Worm (Caenorhabditis elegans) whole organism, young adult: ENCODE data around the gene sri-21.

Experiments used
- B0019.2 ChIP-seq: fragments of 200-800 bp; sonication (Bioruptor generic); conservative IDR thresholded peaks from 2 replicates; pipeline ENCODE4 v1.3.6; 2022; ENCODE audit warnings: missing genetic modification reagents, missing genetic modification characterization, missing compliant biosample characterization
- B0336.3 ChIP-seq: fragments of 200-800 bp; sonication (Bioruptor generic); IDR thresholded peaks from 2 replicates; pipeline ENCODE4 v1.3.6; 2022; ENCODE audit warnings: missing genetic modification characterization, missing compliant biosample characterization
- C06A6.2 ChIP-seq: fragments of 200-800 bp; sonication (Bioruptor generic); conservative IDR thresholded peaks from 2 replicates; pipeline ENCODE4 v1.3.6; 2022; ENCODE audit warnings: missing genetic modification characterization, missing compliant biosample characterization
- C17E4.6 ChIP-seq: fragments of 200-800 bp; sonication (Bioruptor generic); IDR thresholded peaks from 2 replicates; pipeline ENCODE4 v1.3.6; 2022; ENCODE audit warnings: missing genetic modification reagents, missing genetic modification characterization, missing compliant biosample characterization
- F22D6.2 ChIP-seq: sonication (generic microtip); optimal IDR thresholded peaks from 2 replicates; lab custom pipeline; 2016; ENCODE audit warnings: mild to moderate bottlenecking, missing genetic modification characterization, missing compliant biosample characterization
- F23B12.7 ChIP-seq: sonication (generic microtip); optimal IDR thresholded peaks from 2 replicates; lab custom pipeline; 2017; ENCODE audit warnings: missing genetic modification characterization, mild to moderate bottlenecking, missing compliant biosample characterization, antibody characterized with exemption, moderate library complexity; ENCODE audit not compliant: insufficient read depth
- F49E8.2 ChIP-seq: sonication (generic microtip); optimal IDR thresholded peaks from 3 replicates; lab custom pipeline; 2017; ENCODE audit warnings: missing genetic modification characterization, mild to moderate bottlenecking, missing compliant biosample characterization, antibody characterized with exemption, moderate library complexity; ENCODE audit not compliant: insufficient read depth
- F55B11.4 ChIP-seq: sonication (generic microtip); optimal IDR thresholded peaks from 2 replicates; lab custom pipeline; 2016; ENCODE audit warnings: missing compliant biosample characterization, missing genetic modification characterization, borderline replicate concordance; ENCODE audit not compliant: insufficient read depth
- F57A8.1 ChIP-seq: fragments of 200-800 bp; sonication (Bioruptor generic); optimal IDR thresholded peaks from 2 replicates; lab custom pipeline; 2018; ENCODE audit warnings: mild to moderate bottlenecking, missing genetic modification characterization, moderate library complexity, missing compliant biosample characterization
- T07F8.4 ChIP-seq: sonication (generic microtip); optimal IDR thresholded peaks from 2 replicates; lab custom pipeline; 2016; ENCODE audit warnings: mild to moderate bottlenecking, missing genetic modification characterization, moderate library complexity, missing compliant biosample characterization
- T26A5.8 ChIP-seq: sonication (generic microtip); optimal IDR thresholded peaks from 2 replicates; lab custom pipeline; 2016; ENCODE audit warnings: missing genetic modification characterization, missing compliant biosample characterization
- Y53F4B.3 ChIP-seq: fragments of 200-800 bp; sonication (Bioruptor generic); IDR thresholded peaks from 2 replicates; pipeline ENCODE4 v1.3.6; 2022; ENCODE audit warnings: missing genetic modification reagents, missing genetic modification characterization, missing compliant biosample characterization
- Y56A3A.18 ChIP-seq: fragments of 200-800 bp; sonication (Bioruptor generic); IDR thresholded peaks from 2 replicates; pipeline ENCODE4 v1.3.6; 2022; ENCODE audit warnings: missing genetic modification reagents, missing genetic modification characterization, missing compliant biosample characterization
- Y67H2A.10 ChIP-seq: fragments of 200-800 bp; sonication (Bioruptor generic); conservative IDR thresholded peaks from 2 replicates; pipeline ENCODE4 v1.3.6; 2022; ENCODE audit warnings: missing genetic modification reagents, missing genetic modification characterization, missing compliant biosample characterization
- Y95B8A.8 ChIP-seq: fragments of 200-800 bp; sonication (Bioruptor generic); IDR thresholded peaks from 2 replicates; pipeline ENCODE4 v1.3.6; 2022; ENCODE audit warnings: missing genetic modification reagents, missing genetic modification characterization, missing compliant biosample characterization
- ZK185.1 ChIP-seq: sonication (generic microtip); optimal IDR thresholded peaks from 2 replicates; lab custom pipeline; 2016; ENCODE audit warnings: mild to moderate bottlenecking, missing genetic modification characterization, missing compliant biosample characterization; ENCODE audit not compliant: poor library complexity, severe bottlenecking
- akir-1 ChIP-seq: fragments of 200-800 bp; sonication (Bioruptor generic); optimal IDR thresholded peaks from 2 replicates; lab custom pipeline; 2018; ENCODE audit warnings: mild to moderate bottlenecking, missing genetic modification characterization, moderate library complexity, missing compliant biosample characterization
- aptf-3 ChIP-seq: fragments of 200-800 bp; sonication (Bioruptor generic); IDR thresholded peaks from 2 replicates; pipeline ENCODE4 v1.3.6; 2022; ENCODE audit warnings: missing genetic modification characterization, missing compliant biosample characterization
- attf-3 ChIP-seq: fragments of 200-800 bp; sonication (Bioruptor generic); conservative IDR thresholded peaks from 2 replicates; pipeline ENCODE4 v1.3.6; 2022; ENCODE audit warnings: missing genetic modification reagents, missing genetic modification characterization, missing compliant biosample characterization
- cebp-1 ChIP-seq, 2 experiments: fragments of 200-800 bp in 1 of 2; sonication (Bioruptor generic) in 1 of 2; sonication (generic microtip) in 1 of 2; IDR thresholded peaks in 1 of 2; optimal IDR thresholded peaks in 1 of 2; 2 replicates each; pipeline versions ENCODE4 v1.3.6 to Lab custom; 2017 to 2022; ENCODE audit warnings: missing compliant biosample characterization in 2 of 2, missing genetic modification characterization in 2 of 2, mild to moderate bottlenecking in 1 of 2, missing genetic modification reagents in 1 of 2, moderate library complexity in 1 of 2
- ceh-58 ChIP-seq: fragments of 200-800 bp; sonication (Bioruptor generic); IDR thresholded peaks from 2 replicates; pipeline ENCODE4 v1.3.6; 2022; ENCODE audit warnings: missing genetic modification characterization, missing compliant biosample characterization
- ceh-91 ChIP-seq: fragments of 200-800 bp; sonication (Bioruptor generic); IDR thresholded peaks from 2 replicates; pipeline ENCODE4 v1.3.6; 2022; ENCODE audit warnings: missing genetic modification reagents, missing genetic modification characterization, missing compliant biosample characterization
- die-1 ChIP-seq: sonication (generic microtip); optimal IDR thresholded peaks from 2 replicates; lab custom pipeline; 2016; ENCODE audit warnings: missing genotype, mild to moderate bottlenecking, missing genetic modification characterization, missing compliant biosample characterization
- egl-18 ChIP-seq: fragments of 200-800 bp; sonication (Bioruptor generic); IDR thresholded peaks from 2 replicates; pipeline ENCODE4 v1.3.6; 2022; ENCODE audit warnings: missing genetic modification reagents, missing genetic modification characterization, missing compliant biosample characterization
- gei-17 ChIP-seq: fragments of 200-800 bp; sonication (Bioruptor generic); optimal IDR thresholded peaks from 2 replicates; lab custom pipeline; 2018; ENCODE audit warnings: mild to moderate bottlenecking, missing genetic modification characterization, missing compliant biosample characterization
- hmg-1.2 ChIP-seq: fragments of 200-800 bp; sonication (Bioruptor generic); IDR thresholded peaks from 2 replicates; pipeline ENCODE4 v1.3.6; 2022; ENCODE audit warnings: missing genetic modification reagents, missing genetic modification characterization, missing compliant biosample characterization
- hmg-20 ChIP-seq: fragments of 200-800 bp; sonication (Bioruptor generic); IDR thresholded peaks from 2 replicates; pipeline ENCODE4 v1.3.6; 2022; ENCODE audit warnings: missing genetic modification reagents, missing genetic modification characterization, missing compliant biosample characterization
- hrde-1 ChIP-seq: sonication (generic microtip); optimal IDR thresholded peaks from 2 replicates; lab custom pipeline; 2016; ENCODE audit warnings: missing genetic modification characterization, mild to moderate bottlenecking, missing compliant biosample characterization, moderate library complexity, missing genotype, missing genetic modification reagents, borderline replicate concordance
- let-526 ChIP-seq: fragments of 200-800 bp; sonication (Bioruptor generic); IDR thresholded peaks from 2 replicates; pipeline ENCODE4 v1.3.6; 2022; ENCODE audit warnings: missing genetic modification reagents, missing genetic modification characterization, missing compliant biosample characterization
- lin-35 ChIP-seq, 3 experiments: fragments of 150-350 bp in 2 of 3; sonication (generic microtip) in 1 of 3; optimal IDR thresholded peaks; 2 replicates each; lab custom pipeline; 2014 to 2018; ENCODE audit warnings: missing biosample characterization in 3 of 3, missing genetic modification characterization in 3 of 3, missing genetic modification reagents in 3 of 3
- lsy-27 ChIP-seq: sonication (generic microtip); optimal IDR thresholded peaks from 2 replicates; lab custom pipeline; 2017; ENCODE audit warnings: missing genetic modification characterization, mild to moderate bottlenecking, missing compliant biosample characterization, antibody characterized with exemption, missing genotype, borderline replicate concordance; ENCODE audit not compliant: insufficient read depth
- madf-3 ChIP-seq: fragments of 200-800 bp; sonication (Bioruptor generic); IDR thresholded peaks from 2 replicates; pipeline ENCODE4 v1.3.6; 2022; ENCODE audit warnings: missing genetic modification reagents, missing genetic modification characterization, missing compliant biosample characterization
- mcd-1 ChIP-seq: fragments of 200-800 bp; sonication (Bioruptor generic); IDR thresholded peaks from 2 replicates; pipeline ENCODE4 v1.3.6; 2022; ENCODE audit warnings: missing genetic modification reagents, missing genetic modification characterization, missing compliant biosample characterization
- mel-28 ChIP-seq: sonication (generic microtip); optimal IDR thresholded peaks from 2 replicates; lab custom pipeline; 2016; ENCODE audit warnings: borderline replicate concordance, mild to moderate bottlenecking, missing genetic modification characterization, missing compliant biosample characterization
- nfya-2 ChIP-seq: fragments of 200-800 bp; sonication (Bioruptor generic); IDR thresholded peaks from 2 replicates; pipeline ENCODE4 v1.3.6; 2022; ENCODE audit warnings: missing genetic modification reagents, missing genetic modification characterization, missing compliant biosample characterization
- nfyb-1 ChIP-seq: fragments of 200-800 bp; sonication (Bioruptor generic); IDR thresholded peaks from 2 replicates; pipeline ENCODE4 v1.3.6; 2022; ENCODE audit warnings: missing genetic modification reagents, missing genetic modification characterization, missing compliant biosample characterization
- nhr-179 ChIP-seq: sonication (generic microtip); optimal IDR thresholded peaks from 2 replicates; lab custom pipeline; 2016; ENCODE audit warnings: mild to moderate bottlenecking, missing genetic modification characterization, missing compliant biosample characterization
- nhr-80 ChIP-seq: sonication (generic microtip); optimal IDR thresholded peaks from 2 replicates; lab custom pipeline; 2016; ENCODE audit warnings: missing genetic modification characterization, missing compliant biosample characterization
- pha-4 ChIP-seq: fragments of 150-350 bp; sonication (generic microtip); optimal IDR thresholded peaks from 2 replicates; lab custom pipeline; 2014; ENCODE audit warnings: missing biosample characterization, missing genetic modification reagents, missing genetic modification characterization
- rec-8 ChIP-seq, 2 experiments: sonication (generic microtip); optimal IDR thresholded peaks; 2 replicates each; lab custom pipeline; 2016; ENCODE audit warnings: mild to moderate bottlenecking in 2 of 2, missing genetic modification characterization in 2 of 2, missing genetic modification reagents in 2 of 2, missing genotype in 2 of 2, missing biosample characterization in 1 of 2, missing compliant biosample characterization in 1 of 2, moderate library complexity in 1 of 2
- sdz-38 ChIP-seq: sonication (generic microtip); optimal IDR thresholded peaks from 2 replicates; lab custom pipeline; 2016; ENCODE audit warnings: missing genotype, missing genetic modification characterization, missing compliant biosample characterization
- snpc-1.3 ChIP-seq: sonication (generic microtip); optimal IDR thresholded peaks from 2 replicates; lab custom pipeline; 2017; ENCODE audit warnings: missing genetic modification characterization, mild to moderate bottlenecking, missing compliant biosample characterization, antibody characterized with exemption, moderate library complexity, missing genotype, missing genetic modification reagents; ENCODE audit not compliant: insufficient read depth
- tbp1 ChIP-seq: fragments of 200-800 bp; sonication (Bioruptor generic); optimal IDR thresholded peaks from 2 replicates; lab custom pipeline; 2018; ENCODE audit warnings: mild to moderate bottlenecking, missing genetic modification characterization, missing compliant biosample characterization
- unc-130 ChIP-seq: sonication (generic microtip); optimal IDR thresholded peaks from 2 replicates; lab custom pipeline; 2016; ENCODE audit warnings: missing genetic modification reagents, missing genetic modification characterization, missing compliant biosample characterization
- ztf-18 ChIP-seq: sonication (generic microtip); optimal IDR thresholded peaks from 2 replicates; lab custom pipeline; 2016; ENCODE audit warnings: missing genotype, mild to moderate bottlenecking, missing genetic modification characterization, missing compliant biosample characterization

Gene sri-21

ce11 chrV:3530403-3530802 lies 19.2 kb upstream of the sri-21 start, which contains the start of gene srbc-66:
srbc-66 (plus strand) TSS chrV:3530703.
- TF ChIP-seq F57A8.1 (GFP tag; lab: Kevin White, UChicago) (no peak), ZK185.1 (tag; lab: Kevin White, UChicago) (no peak), snpc-1.3 (tag; lab: Kevin White, UChicago) (no peak), let-526 (GFP tag; lab: Robert Waterston, UW) (no peak), lsy-27 (tag; lab: Kevin White, UChicago) (no peak), rec-8 (tag; optimal IDR thresholded peaks at IDR 0.05; lab: Kevin White, UChicago) (no peak), T07F8.4 (tag; lab: Kevin White, UChicago) (no peak), die-1 (tag; lab: Kevin White, UChicago) (no peak), mcd-1 (GFP tag; lab: Robert Waterston, UW) (no peak), F55B11.4 (tag; lab: Kevin White, UChicago) (no peak), tbp1 (GFP tag; lab: Kevin White, UChicago) (no peak), akir-1 (no peak), F23B12.7 (tag; lab: Kevin White, UChicago) (no peak), pha-4 (no peak), ceh-91 (no peak)

ce11 chrV:3535260-3535659 lies 14.4 kb upstream of the sri-21 start, which contains the start of gene nhr-221:
nhr-221 (minus strand) TSS chrV:3535360.
- TF ChIP-seq ZK185.1 (tag; lab: Kevin White, UChicago) (no peak), F55B11.4 (tag; lab: Kevin White, UChicago) (no peak), madf-3 (GFP tag; lab: Robert Waterston, UW) (no peak), cebp-1 (GFP tag; IDR thresholded peaks at IDR 0.05; lab: Robert Waterston, UW) (no peak), cebp-1 (tag; optimal IDR thresholded peaks at IDR 0.05; lab: Kevin White, UChicago) (no peak), hrde-1 (tag; lab: Kevin White, UChicago) (no peak), C06A6.2 (no peak), C17E4.6 (GFP tag; lab: Robert Waterston, UW) (no peak), Y67H2A.10 (no peak), B0336.3 (GFP tag; lab: Robert Waterston, UW) (no peak), mel-28 (tag; lab: Kevin White, UChicago) (no peak), sdz-38 (no peak), T26A5.8 (tag; lab: Kevin White, UChicago) (no peak), Y53F4B.3 (GFP tag; lab: Robert Waterston, UW) (no peak), F49E8.2 (tag; lab: Kevin White, UChicago) (no peak), nfya-2 (GFP tag; lab: Robert Waterston, UW) (no peak), Y56A3A.18 (no peak), ztf-18 (tag; lab: Kevin White, UChicago) (no peak), attf-3 (GFP tag; lab: Robert Waterston, UW) (no peak), ceh-58 (GFP tag; lab: Robert Waterston, UW) (no peak), die-1 (tag; lab: Kevin White, UChicago) (no peak)

- TF ChIP-seq nhr-179 (no peak), nfyb-1 (no peak), egl-18 (no peak), nhr-80 (no peak), F22D6.2 (tag; lab: Kevin White, UChicago) (no peak), gei-17 (no peak), Y95B8A.8 (GFP tag; lab: Robert Waterston, UW) (no peak), hmg-20 (GFP tag; lab: Robert Waterston, UW) (no peak), F49E8.2 (tag; lab: Kevin White, UChicago) (no peak), lin-35 (GFP tag; optimal IDR thresholded peaks at IDR 0.05; lab: Kevin White, UChicago) (no peak), unc-130 (GFP tag; lab: Kevin White, UChicago) (no peak), aptf-3 (GFP tag; lab: Robert Waterston, UW) (no peak), B0019.2 (no peak), hmg-1.2 (GFP tag; lab: Robert Waterston, UW) (no peak)
These were observed 11.3 kb upstream of the sri-21 start, which contains the start of gene nhr-93 for ce11 chrV:3538307-3538706. nhr-93 (minus strand) TSS chrV:3538407.
